Worm (Caenorhabditis elegans) whole organism, L4 larva: ENCODE results near the gene srx-3.
A peak's percentile ranks its signal among the peaks of the same experiment; 100 is the strongest.

Source experiments
- F49E8.2 ChIP-seq: sonication (generic microtip); optimal IDR thresholded peaks from 2 replicates; lab custom pipeline; 2016; ENCODE audit warnings: missing compliant biosample characterization, mild to moderate bottlenecking, missing genetic modification characterization, borderline replicate concordance
- dve-1 ChIP-seq: sonication (generic microtip); optimal IDR thresholded peaks from 2 replicates; lab custom pipeline; 2017; ENCODE audit warnings: antibody characterized with exemption, mild to moderate bottlenecking, missing genetic modification characterization, missing compliant biosample characterization; ENCODE audit not compliant: insufficient read depth
- gei-8 ChIP-seq: fragments of 200-800 bp; sonication (Bioruptor generic); optimal IDR thresholded peaks from 2 replicates; lab custom pipeline; 2018; ENCODE audit warnings: mild to moderate bottlenecking, missing genetic modification characterization, missing compliant biosample characterization
- lsy-2 ChIP-seq, 2 experiments: fragments of 150-350 bp in 1 of 2; sonication (generic microtip) in 1 of 2; optimal IDR thresholded peaks; 2 replicates each; lab custom pipeline; 2014 to 2017; ENCODE audit warnings: missing biosample characterization in 2 of 2, missing genetic modification characterization in 2 of 2
- mes-2 ChIP-seq: sonication (generic microtip); optimal IDR thresholded peaks from 2 replicates; lab custom pipeline; 2016; ENCODE audit warnings: missing genotype, mild to moderate bottlenecking, missing genetic modification characterization, missing compliant biosample characterization; ENCODE audit not compliant: poor library complexity, severe bottlenecking
- nhr-11 ChIP-seq: fragments of 150-350 bp; optimal IDR thresholded peaks from 2 replicates; lab custom pipeline; 2014; ENCODE audit warnings: missing biosample characterization, missing genetic modification characterization
- nhr-28 ChIP-seq: fragments of 150-350 bp; optimal IDR thresholded peaks from 2 replicates; lab custom pipeline; 2014; ENCODE audit warnings: missing biosample characterization, missing genetic modification characterization
- nhr-77 ChIP-seq: fragments of 150-350 bp; optimal IDR thresholded peaks from 2 replicates; lab custom pipeline; 2014; ENCODE audit warnings: missing biosample characterization, missing genetic modification characterization
- rbr-2 ChIP-seq: sonication (generic microtip); optimal IDR thresholded peaks from 2 replicates; lab custom pipeline; 2016; ENCODE audit warnings: missing genotype, missing genetic modification characterization, missing compliant biosample characterization
- skn-1 ChIP-seq: fragments of 150-350 bp; optimal IDR thresholded peaks from 2 replicates; lab custom pipeline; 2014; ENCODE audit warnings: missing biosample characterization, missing genetic modification characterization
- unc-39 ChIP-seq: sonication (generic microtip); optimal IDR thresholded peaks from 2 replicates; lab custom pipeline; 2017; ENCODE audit warnings: missing biosample characterization, missing genetic modification characterization

DNA sequence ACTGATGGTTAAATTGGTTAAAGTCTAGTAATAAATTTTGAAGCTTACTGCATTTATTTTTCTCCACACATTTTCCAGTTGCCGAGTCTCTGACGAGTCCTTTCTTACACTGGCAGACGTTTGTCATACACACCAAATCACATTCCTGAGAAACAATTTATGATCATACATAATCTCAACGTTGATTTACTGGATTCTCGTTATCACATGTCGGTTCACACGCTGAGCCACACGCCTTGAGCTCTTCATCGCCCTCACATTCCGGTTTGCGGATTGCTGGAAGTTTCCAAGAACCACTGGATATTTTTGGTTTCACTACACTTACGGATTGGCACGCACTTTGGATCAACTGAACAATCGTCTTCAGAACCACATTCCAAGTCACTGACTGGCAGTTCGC is 50.3 kb downstream of the srx-3 start:
- TF ChIP-seq rbr-2 (tag; lab: Kevin White, UChicago): no peak
- no peak for TF ChIP-seq gei-8 (GFP tag; lab: Kevin White, UChicago)
- TF ChIP-seq nhr-11: peak; percentile 17
- TF ChIP-seq skn-1: no peak
- no peak for TF ChIP-seq nhr-77 (tag; lab: Kevin White, UChicago)
- TF ChIP-seq nhr-28 (tag; lab: Kevin White, UChicago): no peak
- TF ChIP-seq mes-2 (tag; lab: Kevin White, UChicago): no peak
- no peak for TF ChIP-seq unc-39
- no peak for TF ChIP-seq dve-1 (tag; lab: Kevin White, UChicago)
- no peak for TF ChIP-seq F49E8.2 (tag; lab: Kevin White, UChicago)
- TF ChIP-seq lsy-2 (tag; optimal IDR thresholded peaks at IDR 0.05; lab: Kevin White, UChicago): no peak
